Fruit fly (Drosophila melanogaster): ENCODE measurements around the gene CG45065.

dm6 chrX:14878917-14879316 is 3.5 kb downstream of the CG45065 start:
- TF ChIP-seq CG8159 (tag; optimal IDR thresholded peaks at IDR 0.05) (no peak), CG34367 (tag; optimal IDR thresholded peaks at IDR 0.05) (no peak), D1 (tag; optimal IDR thresholded peaks at IDR 0.05) (no peak), CG4496 (GFP tag; IDR thresholded peaks at IDR 0.05) (no peak), CG8301 (tag; optimal IDR thresholded peaks at IDR 0.05) (no peak), Pif1A (GFP tag; optimal IDR thresholded peaks at IDR 0.05) (no peak)

Measured in whole organism, pupa.